Fruit fly (Drosophila melanogaster) whole organism, pupa: ENCODE measurements around the gene Hs6st.
A peak's percentile ranks its signal among the peaks of the same experiment; 100 is the strongest.

Experiments used
- CG10348 ChIP-seq: fragments of 200-800 bp; sonication (Bioruptor generic); IDR thresholded peaks from 2 replicates; pipeline ENCODE4 v1.3.6; 2022; ENCODE audit warnings: missing biosample characterization, missing genetic modification characterization
- CG12605 ChIP-seq: fragments of 200-800 bp; sonication (Bioruptor generic); IDR thresholded peaks from 2 replicates; pipeline ENCODE4 v1.3.6; 2022; ENCODE audit warnings: missing biosample characterization, missing genetic modification characterization
- CG13204 ChIP-seq: fragments of 200-800 bp; sonication (Bioruptor generic); optimal IDR thresholded peaks from 2 replicates; lab custom pipeline; 2018; ENCODE audit warnings: missing biosample characterization, mild to moderate bottlenecking, missing genetic modification characterization, moderate library complexity
- CG14655 ChIP-seq: fragments of 200-800 bp; sonication (Bioruptor generic); optimal IDR thresholded peaks from 3 replicates; lab custom pipeline; 2017; ENCODE audit warnings: mild to moderate bottlenecking, missing biosample characterization, missing genetic modification reagents, missing genetic modification characterization
- CG15710 ChIP-seq: fragments of 200-800 bp; sonication (Bioruptor generic); optimal IDR thresholded peaks from 2 replicates; lab custom pipeline; 2018; ENCODE audit warnings: missing biosample characterization, mild to moderate bottlenecking, missing genetic modification characterization, moderate library complexity
- CG17806 ChIP-seq: fragments of 200-800 bp; sonication (Bioruptor generic); optimal IDR thresholded peaks from 2 replicates; lab custom pipeline; 2018; ENCODE audit warnings: missing biosample characterization, mild to moderate bottlenecking, missing genetic modification characterization, moderate library complexity
- CG32121 ChIP-seq: fragments of 200-800 bp; sonication (Bioruptor generic); IDR thresholded peaks from 2 replicates; pipeline ENCODE4 v1.3.6; 2022; ENCODE audit warnings: missing biosample characterization, missing genetic modification characterization
- CG34367 ChIP-seq: fragments of 200-800 bp; sonication (Bioruptor generic); optimal IDR thresholded peaks from 2 replicates; lab custom pipeline; 2018; ENCODE audit warnings: missing biosample characterization, mild to moderate bottlenecking, missing genetic modification characterization
- CG4496 ChIP-seq: fragments of 200-800 bp; sonication (Bioruptor generic); IDR thresholded peaks from 3 replicates; pipeline ENCODE4 v1.3.6; 2022; ENCODE audit warnings: missing biosample characterization, missing genetic modification characterization
- CG8159 ChIP-seq: fragments of 200-800 bp; sonication (Bioruptor generic); optimal IDR thresholded peaks from 3 replicates; lab custom pipeline; 2018; ENCODE audit warnings: missing biosample characterization, mild to moderate bottlenecking, missing genetic modification characterization, moderate library complexity
- CG8301 ChIP-seq: fragments of 200-800 bp; sonication (Bioruptor generic); optimal IDR thresholded peaks from 2 replicates; lab custom pipeline; 2018; ENCODE audit warnings: missing biosample characterization, mild to moderate bottlenecking, missing genetic modification characterization
- CG9948 ChIP-seq: fragments of 200-800 bp; sonication (Bioruptor generic); optimal IDR thresholded peaks from 2 replicates; lab custom pipeline; 2018; ENCODE audit warnings: missing biosample characterization, mild to moderate bottlenecking, missing genetic modification characterization, moderate library complexity
- D1 ChIP-seq: fragments of 200-800 bp; sonication (Bioruptor generic); optimal IDR thresholded peaks from 2 replicates; lab custom pipeline; 2018; ENCODE audit warnings: missing biosample characterization, mild to moderate bottlenecking, missing genetic modification characterization, moderate library complexity
- EcR ChIP-seq: fragments of 200-800 bp; sonication (Bioruptor generic); optimal IDR thresholded peaks from 3 replicates; lab custom pipeline; 2019; ENCODE audit warnings: missing biosample characterization, missing genetic modification characterization, mild to moderate bottlenecking, moderate library complexity, missing genetic modification reagents
- Ets98B ChIP-seq: fragments of 200-800 bp; sonication (Bioruptor generic); IDR thresholded peaks from 2 replicates; pipeline ENCODE4 v1.3.6; 2022; ENCODE audit warnings: missing biosample characterization, missing genetic modification characterization
- Pif1A ChIP-seq: fragments of 200-800 bp; sonication (Bioruptor generic); optimal IDR thresholded peaks from 3 replicates; lab custom pipeline; 2016; ENCODE audit warnings: missing biosample characterization, missing genetic modification characterization
- Pif1B ChIP-seq: fragments of 200-800 bp; sonication (Bioruptor generic); optimal IDR thresholded peaks from 3 replicates; lab custom pipeline; 2016; ENCODE audit warnings: missing biosample characterization, missing genetic modification characterization
- Snoo ChIP-seq: fragments of 200-800 bp; sonication (Bioruptor generic); optimal IDR thresholded peaks from 3 replicates; lab custom pipeline; 2017; ENCODE audit warnings: missing biosample characterization, mild to moderate bottlenecking, missing genetic modification characterization, inconsistent platforms
- fd96Ca ChIP-seq: fragments of 200-800 bp; sonication (Bioruptor generic); IDR thresholded peaks from 3 replicates; pipeline ENCODE4 v1.3.6; 2022; ENCODE audit warnings: missing biosample characterization, missing genetic modification characterization
- gl ChIP-seq: fragments of 200-800 bp; sonication (Bioruptor generic); optimal IDR thresholded peaks from 2 replicates; lab custom pipeline; 2018; ENCODE audit warnings: missing biosample characterization, mild to moderate bottlenecking, missing genetic modification characterization
- rn ChIP-seq: fragments of 200-800 bp; sonication (Bioruptor generic); IDR thresholded peaks from 2 replicates; pipeline ENCODE4 v1.3.6; 2022; ENCODE audit warnings: missing biosample characterization, missing genetic modification characterization

The Hs6st gene

dm6 chr3R:20008372-20009051 is at the start of gene Hs6st, which contains the start of gene MED25:
Hs6st (minus strand) TSS chr3R:20008512.
MED25 (plus strand) TSS chr3R:20008947.
- TF ChIP-seq CG4496 (GFP tag; lab: Robert Waterston, UW) (peak; percentile 50; the same call in 2 of the 3 replicates), CG15710 (tag; lab: Kevin White, UChicago) (peak; percentile 13), CG8159 (tag; lab: Kevin White, UChicago) (peak; percentile 66), fd96Ca (GFP tag; lab: Robert Waterston, UW) (no peak), Ets98B (peak; percentile 5; the same call in 1 of the 2 replicates), CG12605 (GFP tag; lab: Robert Waterston, UW) (peak; percentile 5; the same call in 1 of the 2 replicates), CG10348 (GFP tag; lab: Robert Waterston, UW) (no peak), CG9948 (peak; percentile 40)
- TF ChIP-seq, all 21 proteins: peak for 6

dm6 chr3R:20057501-20057900 is 49.2 kb upstream of the Hs6st start, which contains the start of gene mdlc:
mdlc (plus strand) TSS chr3R:20057748.
- TF ChIP-seq CG17806 (no peak), Pif1A (GFP tag; lab: Kevin White, UChicago) (no peak), CG12605 (GFP tag; lab: Robert Waterston, UW) (no peak), CG14655 (GFP tag; lab: Kevin White, UChicago) (no peak), CG9948 (no peak), Snoo (tag; lab: Kevin White, UChicago) (no peak), CG32121 (GFP tag; lab: Robert Waterston, UW) (no peak)

dm6 chr3R:20055809-20056208 is 47.5 kb upstream of the Hs6st start, which contains the start of gene CG17193:
CG17193 (minus strand) TSS chr3R:20056097.
- TF ChIP-seq Snoo (tag; lab: Kevin White, UChicago) (no peak), CG10348 (GFP tag; lab: Robert Waterston, UW) (no peak), EcR (no peak), Pif1B (GFP tag; lab: Kevin White, UChicago) (no peak), CG8159 (tag; lab: Kevin White, UChicago) (no peak), CG12605 (GFP tag; lab: Robert Waterston, UW) (no peak), Ets98B (no peak), CG32121 (GFP tag; lab: Robert Waterston, UW) (no peak), CG9948 (no peak), CG17806 (no peak), fd96Ca (GFP tag; lab: Robert Waterston, UW) (no peak), CG15710 (tag; lab: Kevin White, UChicago) (no peak), Pif1A (GFP tag; lab: Kevin White, UChicago) (no peak), D1 (tag; lab: Kevin White, UChicago) (no peak), CG14655 (GFP tag; lab: Kevin White, UChicago) (no peak), gl (tag; lab: Kevin White, UChicago) (no peak), CG8301 (tag; lab: Kevin White, UChicago) (no peak)
- TF ChIP-seq, all 21 proteins: peak for 0

dm6 chr3R:20042457-20042856 is 34.1 kb upstream of the Hs6st start, which contains the start of the genes CG33934 and Indy-2:
CG33934 (plus strand) TSS chr3R:20042757.
Indy-2 (plus strand) TSS chr3R:20042757.
- TF ChIP-seq D1 (tag; lab: Kevin White, UChicago) (no peak), CG32121 (GFP tag; lab: Robert Waterston, UW) (no peak), CG4496 (GFP tag; lab: Robert Waterston, UW) (no peak), CG13204 (GFP tag; lab: Kevin White, UChicago) (no peak), rn (GFP tag; lab: Robert Waterston, UW) (no peak), CG10348 (GFP tag; lab: Robert Waterston, UW) (no peak), CG14655 (GFP tag; lab: Kevin White, UChicago) (no peak), Pif1A (GFP tag; lab: Kevin White, UChicago) (no peak), CG8301 (tag; lab: Kevin White, UChicago) (no peak), fd96Ca (GFP tag; lab: Robert Waterston, UW) (no peak), Pif1B (GFP tag; lab: Kevin White, UChicago) (no peak), CG8159 (tag; lab: Kevin White, UChicago) (no peak), gl (tag; lab: Kevin White, UChicago) (no peak), CG15710 (tag; lab: Kevin White, UChicago) (no peak), Ets98B (no peak)
- TF ChIP-seq, all 21 proteins: peak for 0

- no peak for TF ChIP-seq EcR
- TF ChIP-seq gl (tag; lab: Kevin White, UChicago) = no peak
- TF ChIP-seq Ets98B = peak; percentile 78
- no peak for TF ChIP-seq CG10348 (GFP tag; lab: Robert Waterston, UW)
- TF ChIP-seq Pif1A (GFP tag; lab: Kevin White, UChicago) = no peak
- TF ChIP-seq CG34367 (tag; lab: Kevin White, UChicago) = peak; percentile 83
- peak; percentile 91 for TF ChIP-seq Snoo (tag; lab: Kevin White, UChicago)
- TF ChIP-seq CG15710 (tag; lab: Kevin White, UChicago) = no peak
- TF ChIP-seq Pif1B (GFP tag; lab: Kevin White, UChicago) = peak; percentile 70
- peak; percentile 89 for TF ChIP-seq CG4496 (GFP tag; lab: Robert Waterston, UW)
- TF ChIP-seq CG9948 = peak; percentile 50
- TF ChIP-seq CG8159 (tag; lab: Kevin White, UChicago) = peak; percentile 64
- no peak for TF ChIP-seq CG13204 (GFP tag; lab: Kevin White, UChicago)
- peak; percentile 81 for TF ChIP-seq CG32121 (GFP tag; lab: Robert Waterston, UW)
- TF ChIP-seq rn (GFP tag; lab: Robert Waterston, UW) = no peak
- no peak for TF ChIP-seq D1 (tag; lab: Kevin White, UChicago)
- TF ChIP-seq fd96Ca (GFP tag; lab: Robert Waterston, UW) = peak; percentile 76
- peak; percentile 73 for TF ChIP-seq CG12605 (GFP tag; lab: Robert Waterston, UW)
- no peak for TF ChIP-seq CG8301 (tag; lab: Kevin White, UChicago)
- TF ChIP-seq CG14655 (GFP tag; lab: Kevin White, UChicago) = no peak
- TF ChIP-seq CG17806 = no peak
- TF ChIP-seq, all 21 proteins: peak for 10
These were observed 27.6 kb upstream of the Hs6st start, which contains the start of gene Regnase-1 for dm6 chr3R:20035887-20036286. Regnase-1 (minus strand) TSS chr3R:20036056.
